Worm (Caenorhabditis elegans) whole organism, late embryonic: ENCODE measurements around the gene abu-1.

Experiments
- F13H6.1 ChIP-seq: sonication (generic microtip); optimal IDR thresholded peaks from 2 replicates; lab custom pipeline; 2016; ENCODE audit warnings: missing genetic modification characterization, missing compliant biosample characterization
- ama-1 ChIP-seq: fragments of 150-350 bp; optimal IDR thresholded peaks from 2 replicates; lab custom pipeline; 2014
- ceh-24 ChIP-seq: sonication (generic microtip); optimal IDR thresholded peaks from 2 replicates; lab custom pipeline; 2016; ENCODE audit warnings: mild to moderate bottlenecking, missing genetic modification characterization, missing compliant biosample characterization
- elt-2 ChIP-seq: sonication (generic microtip); optimal IDR thresholded peaks from 2 replicates; lab custom pipeline; 2016; ENCODE audit warnings: missing genetic modification reagents, missing genetic modification characterization, missing compliant biosample characterization
- fkh-10 ChIP-seq: fragments of 150-350 bp; optimal IDR thresholded peaks from 2 replicates; lab custom pipeline; 2014; ENCODE audit warnings: missing biosample characterization, missing genetic modification reagents, missing genetic modification characterization
- hlh-30 ChIP-seq: sonication (generic microtip); optimal IDR thresholded peaks from 2 replicates; lab custom pipeline; 2017; ENCODE audit warnings: antibody characterized with exemption, missing genetic modification characterization, missing compliant biosample characterization; ENCODE audit not compliant: insufficient read depth
- lin-11 ChIP-seq: fragments of 200-800 bp; sonication (Bioruptor generic); optimal IDR thresholded peaks from 2 replicates; lab custom pipeline; 2018; ENCODE audit warnings: mild to moderate bottlenecking, missing genetic modification characterization, missing compliant biosample characterization
- mec-3 ChIP-seq: sonication (generic microtip); optimal IDR thresholded peaks from 2 replicates; lab custom pipeline; 2016; ENCODE audit warnings: borderline replicate concordance, missing genetic modification characterization, missing compliant biosample characterization
- nhr-11 ChIP-seq: fragments of 150-350 bp; optimal IDR thresholded peaks from 2 replicates; lab custom pipeline; 2014; ENCODE audit warnings: missing biosample characterization, missing genetic modification characterization
- odd-2 ChIP-seq: sonication (generic microtip); optimal IDR thresholded peaks from 2 replicates; lab custom pipeline; 2017; ENCODE audit warnings: antibody characterized with exemption, mild to moderate bottlenecking, missing genetic modification characterization, missing compliant biosample characterization
- pha-2 ChIP-seq: sonication (generic microtip); optimal IDR thresholded peaks from 2 replicates; lab custom pipeline; 2017; ENCODE audit warnings: mild to moderate bottlenecking, missing genetic modification characterization, missing compliant biosample characterization
- pha-4 ChIP-seq: fragments of 150-350 bp; optimal IDR thresholded peaks from 2 replicates; lab custom pipeline; 2018; ENCODE audit warnings: missing biosample characterization, missing genetic modification reagents, missing genetic modification characterization
- ref-2 ChIP-seq: sonication (generic microtip); optimal IDR thresholded peaks from 2 replicates; lab custom pipeline; 2016; ENCODE audit warnings: missing genetic modification characterization, missing compliant biosample characterization
- unc-3 ChIP-seq, 2 experiments: fragments of 200-800 bp in 1 of 2; sonication (Bioruptor generic) in 1 of 2; sonication (generic microtip) in 1 of 2; conservative IDR thresholded peaks in 1 of 2; optimal IDR thresholded peaks in 1 of 2; 2 replicates each; pipeline versions ENCODE4 v1.3.6 to Lab custom; 2016 to 2022; ENCODE audit warnings: missing compliant biosample characterization in 2 of 2, missing genetic modification characterization in 2 of 2, missing genetic modification reagents in 1 of 2

DNA sequence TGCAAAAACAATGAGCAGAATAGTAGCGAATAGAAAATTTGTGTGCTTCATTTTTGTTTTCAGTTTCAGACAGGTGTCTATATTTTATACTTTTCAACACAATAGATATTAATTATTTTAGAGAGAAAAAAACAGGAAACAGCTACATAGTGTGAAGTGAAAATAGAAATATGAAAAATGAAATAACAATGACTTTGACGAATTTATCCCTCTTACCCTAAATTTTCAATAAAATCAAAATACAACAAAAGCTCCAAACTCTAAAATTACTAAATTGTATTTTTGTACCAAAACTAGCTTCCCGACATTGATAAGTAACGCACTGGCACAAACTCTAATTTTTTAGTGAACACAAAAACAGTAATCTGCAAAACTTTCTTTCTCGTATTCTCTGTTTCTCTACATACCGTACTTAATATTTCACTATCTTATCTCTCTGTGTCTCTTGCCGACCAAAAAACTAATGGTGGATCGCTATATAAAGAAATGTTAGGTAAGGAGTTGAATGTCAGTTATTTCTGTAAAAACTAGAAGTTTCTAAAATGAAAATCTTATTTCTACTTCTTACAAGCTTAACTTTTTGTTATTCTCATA, 13.6 kb upstream of the abu-1 start, which contains the start of the genes col-151 and ugt-1:
- TF ChIP-seq nhr-11: no peak
- no peak for TF ChIP-seq pha-2
- no peak for TF ChIP-seq elt-2 (tag; lab: Kevin White, UChicago)
- TF ChIP-seq fkh-10 (GFP tag; lab: Kevin White, UChicago): no peak
- no peak for TF ChIP-seq ref-2
- no peak for TF ChIP-seq lin-11
- no peak for TF ChIP-seq F13H6.1 (tag; lab: Kevin White, UChicago)
- TF ChIP-seq ama-1 (lab: Kevin White, UChicago): no peak
- TF ChIP-seq mec-3: no peak
- no peak for TF ChIP-seq hlh-30
- no peak for TF ChIP-seq ceh-24
- no peak for TF ChIP-seq odd-2 (tag; lab: Kevin White, UChicago)
- no peak for TF ChIP-seq pha-4 (tag; lab: Kevin White, UChicago)
- no peak for TF ChIP-seq unc-3 (GFP tag; conservative IDR thresholded peaks at IDR 0.05; lab: Robert Waterston, UW)
- TF ChIP-seq unc-3 (tag; optimal IDR thresholded peaks at IDR 0.05; lab: Kevin White, UChicago): no peak
